Fruit fly (Drosophila melanogaster) whole organism, prepupa: ENCODE results near the gene Frl.
A peak's percentile ranks its signal among the peaks of the same experiment; 100 is the strongest.

ENCODE experiments used
- Blimp-1 ChIP-seq: fragments of 200-800 bp; sonication (Bioruptor generic); optimal IDR thresholded peaks from 3 replicates; lab custom pipeline; 2017; ENCODE audit warnings: missing biosample characterization, missing genetic modification characterization, mild to moderate bottlenecking, moderate library complexity, missing genetic modification reagents
- CG10669 ChIP-seq: fragments of 200-800 bp; sonication (Bioruptor generic); optimal IDR thresholded peaks from 3 replicates; lab custom pipeline; 2018; ENCODE audit warnings: missing biosample characterization, mild to moderate bottlenecking, missing genetic modification characterization, moderate library complexity
- CG15336 ChIP-seq: fragments of 200-800 bp; sonication (Bioruptor generic); IDR thresholded peaks from 2 replicates; pipeline ENCODE4 v1.3.6; 2022; ENCODE audit warnings: missing biosample characterization, missing genetic modification characterization
- CG16779 ChIP-seq: fragments of 200-800 bp; sonication (Bioruptor generic); optimal IDR thresholded peaks from 3 replicates; lab custom pipeline; 2017; ENCODE audit warnings: missing biosample characterization, mild to moderate bottlenecking, missing genetic modification characterization
- CG3032 ChIP-seq: fragments of 200-800 bp; optimal IDR thresholded peaks from 2 replicates; lab custom pipeline; 2019; ENCODE audit warnings: missing biosample characterization, mild to moderate bottlenecking, missing genetic modification characterization, moderate library complexity
- CG31627 ChIP-seq: fragments of 200-800 bp; sonication (Bioruptor generic); optimal IDR thresholded peaks from 3 replicates; lab custom pipeline; 2016; ENCODE audit warnings: missing biosample characterization, missing genetic modification characterization
- CG32006 ChIP-seq: fragments of 200-800 bp; sonication (Bioruptor generic); optimal IDR thresholded peaks from 3 replicates; lab custom pipeline; 2017; ENCODE audit warnings: missing biosample characterization, mild to moderate bottlenecking, missing genetic modification characterization
- CG34406 ChIP-seq: fragments of 200-800 bp; sonication (Bioruptor generic); optimal IDR thresholded peaks from 3 replicates; lab custom pipeline; 2016; ENCODE audit warnings: missing biosample characterization, missing genetic modification characterization
- CG4318 ChIP-seq: fragments of 200-800 bp; sonication (Bioruptor generic); optimal IDR thresholded peaks from 3 replicates; lab custom pipeline; 2017; ENCODE audit warnings: missing biosample characterization, mild to moderate bottlenecking, missing genetic modification characterization
- CG6163 ChIP-seq: fragments of 200-800 bp; sonication (Bioruptor generic); IDR thresholded peaks from 3 replicates; pipeline ENCODE4 v1.3.6; 2022; ENCODE audit warnings: missing biosample characterization, missing genetic modification characterization
- CG6276 ChIP-seq: fragments of 200-800 bp; sonication (Bioruptor generic); optimal IDR thresholded peaks from 2 replicates; lab custom pipeline; 2017; ENCODE audit warnings: missing biosample characterization, mild to moderate bottlenecking, missing genetic modification characterization
- CG8119 ChIP-seq: fragments of 200-800 bp; sonication (Bioruptor generic); IDR thresholded peaks from 3 replicates; pipeline ENCODE4 v1.3.6; 2022; ENCODE audit warnings: missing biosample characterization, missing genetic modification characterization
- CG8632 ChIP-seq: fragments of 200-800 bp; sonication (Bioruptor generic); optimal IDR thresholded peaks from 3 replicates; lab custom pipeline; 2016; ENCODE audit warnings: missing biosample characterization, missing genetic modification characterization
- CG9139 ChIP-seq: fragments of 200-800 bp; sonication (Bioruptor generic); optimal IDR thresholded peaks from 3 replicates; lab custom pipeline; 2017; ENCODE audit warnings: missing biosample characterization, mild to moderate bottlenecking, missing genetic modification characterization
- Eip78C ChIP-seq: fragments of 200-800 bp; sonication (Bioruptor generic); peaks from one replicate; lab custom pipeline; 2016; ENCODE audit warnings: missing biosample characterization, missing genetic modification characterization
- Ets21C ChIP-seq: fragments of 200-800 bp; sonication (Bioruptor generic); optimal IDR thresholded peaks from 3 replicates; lab custom pipeline; 2016; ENCODE audit warnings: missing biosample characterization, missing genetic modification characterization
- Ets96B ChIP-seq: fragments of 200-800 bp; optimal IDR thresholded peaks from 2 replicates; lab custom pipeline; 2019; ENCODE audit warnings: missing biosample characterization, mild to moderate bottlenecking, missing genetic modification characterization, moderate library complexity
- Gug ChIP-seq: fragments of 200-800 bp; sonication (Bioruptor generic); IDR thresholded peaks from 2 replicates; pipeline ENCODE4 v1.3.6; 2022; ENCODE audit warnings: missing biosample characterization, missing genetic modification characterization
- Hr38 ChIP-seq: sonication (Bioruptor generic); optimal IDR thresholded peaks from 2 replicates; lab custom pipeline; 2016; ENCODE audit warnings: missing biosample characterization, missing genetic modification characterization
- Hr39 ChIP-seq: fragments of 200-800 bp; sonication (Bioruptor generic); optimal IDR thresholded peaks from 2 replicates; lab custom pipeline; 2016; ENCODE audit warnings: missing biosample characterization, missing genetic modification characterization
- Lpt ChIP-seq: fragments of 200-800 bp; sonication (Bioruptor generic); optimal IDR thresholded peaks from 3 replicates; lab custom pipeline; 2016; ENCODE audit warnings: missing biosample characterization, missing genetic modification characterization
- Met ChIP-seq: fragments of 200-800 bp; sonication (Bioruptor generic); optimal IDR thresholded peaks from 3 replicates; lab custom pipeline; 2016; ENCODE audit warnings: missing biosample characterization, missing genetic modification characterization
- OdsH ChIP-seq: fragments of 200-800 bp; sonication (Bioruptor generic); optimal IDR thresholded peaks from 3 replicates; lab custom pipeline; 2016; ENCODE audit warnings: missing biosample characterization, missing genetic modification characterization
- Sox102F ChIP-seq: fragments of 200-800 bp; sonication (Bioruptor generic); optimal IDR thresholded peaks from 2 replicates; lab custom pipeline; 2016; ENCODE audit warnings: missing biosample characterization, mild to moderate bottlenecking, missing genetic modification characterization
- Sox14 ChIP-seq: fragments of 200-800 bp; sonication (Bioruptor generic); optimal IDR thresholded peaks from 3 replicates; lab custom pipeline; 2016; ENCODE audit warnings: missing biosample characterization, missing genetic modification characterization
- acj6 ChIP-seq: fragments of 200-800 bp; sonication (Bioruptor generic); optimal IDR thresholded peaks from 3 replicates; lab custom pipeline; 2016; ENCODE audit warnings: missing biosample characterization, missing genetic modification characterization
- cyc ChIP-seq: fragments of 200-800 bp; sonication (Bioruptor generic); optimal IDR thresholded peaks from 3 replicates; lab custom pipeline; 2016; ENCODE audit warnings: missing biosample characterization, missing genetic modification characterization
- dsx ChIP-seq: fragments of 200-800 bp; optimal IDR thresholded peaks from 3 replicates; lab custom pipeline; 2019; ENCODE audit warnings: missing biosample characterization, mild to moderate bottlenecking, missing genetic modification characterization, moderate library complexity; ENCODE audit not compliant: poor library complexity, severe bottlenecking
- eg ChIP-seq: fragments of 200-800 bp; sonication (Bioruptor generic); IDR thresholded peaks from 3 replicates; pipeline ENCODE4 v1.3.6; 2022; ENCODE audit warnings: missing biosample characterization, missing genetic modification characterization
- esn ChIP-seq: fragments of 200-800 bp; sonication (Bioruptor generic); optimal IDR thresholded peaks from 2 replicates; lab custom pipeline; 2016; ENCODE audit warnings: missing biosample characterization, mild to moderate bottlenecking, missing genetic modification characterization, moderate library complexity
- fd59A ChIP-seq: fragments of 200-800 bp; sonication (Bioruptor generic); optimal IDR thresholded peaks from 2 replicates; lab custom pipeline; 2017; ENCODE audit warnings: missing biosample characterization, mild to moderate bottlenecking, missing genetic modification characterization, missing genetic modification reagents
- lz ChIP-seq: fragments of 200-800 bp; sonication (Bioruptor generic); optimal IDR thresholded peaks from 3 replicates; lab custom pipeline; 2016; ENCODE audit warnings: missing biosample characterization, missing genetic modification characterization
- net ChIP-seq: fragments of 200-800 bp; sonication (Bioruptor generic); optimal IDR thresholded peaks from 3 replicates; lab custom pipeline; 2016; ENCODE audit warnings: missing biosample characterization, missing genetic modification characterization
- pdm3 ChIP-seq: fragments of 200-800 bp; sonication (Bioruptor generic); optimal IDR thresholded peaks from 3 replicates; lab custom pipeline; 2016; ENCODE audit warnings: missing biosample characterization, missing genetic modification characterization
- salr ChIP-seq, 2 experiments: fragments of 200-800 bp; sonication (Bioruptor generic); optimal IDR thresholded peaks; 3 replicates each; lab custom pipeline; 2016 to 2018; ENCODE audit warnings: missing biosample characterization in 2 of 2, missing genetic modification characterization in 2 of 2, mild to moderate bottlenecking in 1 of 2
- spab ChIP-seq: fragments of 200-800 bp; sonication (Bioruptor generic); optimal IDR thresholded peaks from 2 replicates; lab custom pipeline; 2017; ENCODE audit warnings: missing biosample characterization, mild to moderate bottlenecking, missing genetic modification characterization, missing genetic modification reagents
- svp ChIP-seq: fragments of 200-800 bp; sonication (Bioruptor generic); peaks from one replicate; lab custom pipeline; 2016; ENCODE audit warnings: missing biosample characterization, missing genetic modification characterization
- vri ChIP-seq: fragments of 200-800 bp; sonication (Bioruptor generic); optimal IDR thresholded peaks from 3 replicates; lab custom pipeline; 2016; ENCODE audit warnings: missing biosample characterization, mild to moderate bottlenecking, missing genetic modification characterization

Frl gene

DNA sequence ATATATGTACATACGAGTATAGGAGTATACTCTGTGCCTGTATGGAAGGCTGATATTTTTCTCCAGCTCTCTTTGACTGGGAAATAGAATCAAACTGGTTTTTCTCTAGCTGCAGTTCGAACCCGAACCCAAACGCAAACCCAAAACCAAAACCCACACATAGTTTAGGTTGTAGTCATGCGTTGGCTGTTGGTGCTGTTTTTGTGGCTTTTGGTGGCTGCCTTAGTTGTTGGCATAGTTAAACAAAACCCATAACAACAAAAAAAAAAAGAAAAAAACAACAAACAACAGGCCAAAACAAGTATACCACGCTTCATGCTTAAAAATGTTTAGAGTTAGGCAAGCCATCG, 11.0 kb downstream of the Frl start:
- TF ChIP-seq CG3032 (tag; lab: Kevin White, UChicago): no peak
- 0 out of 3 replicates have a peak, but pooled peaks have one; percentile 19 for TF ChIP-seq eg (GFP tag; lab: Robert Waterston, UW)

DNA sequence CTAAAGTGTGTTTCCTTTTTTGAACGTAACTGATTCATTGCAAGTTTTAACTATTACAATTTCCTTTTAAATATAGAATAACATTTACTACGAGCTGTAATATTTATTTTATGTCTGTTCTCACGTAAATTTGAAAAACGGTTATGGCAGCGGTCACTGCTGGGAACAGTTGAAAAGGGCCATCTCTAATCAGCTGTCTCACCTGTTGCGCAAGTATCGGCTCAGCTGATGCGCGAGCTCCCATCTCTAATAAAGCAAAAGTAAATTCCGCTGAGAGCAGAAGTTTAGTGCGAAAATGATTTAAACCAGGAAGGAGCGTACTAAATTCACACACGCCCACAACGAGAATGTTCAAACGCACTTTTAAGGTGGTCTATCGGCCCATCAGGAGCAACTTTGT, 18.6 kb downstream of the Frl start, which contains the start of gene Pex1:
Gene Pex1, plus strand, starts transcription at position 272 of the 400 bp plus-strand sequence.
- TF ChIP-seq esn (GFP tag; lab: Kevin White, UChicago) (peak; percentile 22), vri (peak; percentile 44), dsx (GFP tag; lab: Kevin White, UChicago) (no peak), CG6163 (no peak), CG34406 (no peak), Sox102F (GFP tag; lab: Kevin White, UChicago) (no peak), OdsH (no peak), CG3032 (tag; lab: Kevin White, UChicago) (peak; percentile 23), CG8119 (GFP tag; lab: Robert Waterston, UW) (no peak), salr (GFP tag; optimal IDR thresholded peaks at IDR 0.05; lab: Kevin White, UChicago) (no peak), Met (GFP tag; lab: Kevin White, UChicago) (peak; percentile 8), Lpt (GFP tag; lab: Kevin White, UChicago) (no peak), Ets96B (no peak), Sox14 (peak; percentile 17), Blimp-1 (GFP tag; lab: Kevin White, UChicago) (peak; percentile 38), svp (GFP tag; lab: Kevin White, UChicago) (peak; percentile 79), Eip78C (GFP tag; lab: Kevin White, UChicago) (peak; percentile 65)

DNA sequence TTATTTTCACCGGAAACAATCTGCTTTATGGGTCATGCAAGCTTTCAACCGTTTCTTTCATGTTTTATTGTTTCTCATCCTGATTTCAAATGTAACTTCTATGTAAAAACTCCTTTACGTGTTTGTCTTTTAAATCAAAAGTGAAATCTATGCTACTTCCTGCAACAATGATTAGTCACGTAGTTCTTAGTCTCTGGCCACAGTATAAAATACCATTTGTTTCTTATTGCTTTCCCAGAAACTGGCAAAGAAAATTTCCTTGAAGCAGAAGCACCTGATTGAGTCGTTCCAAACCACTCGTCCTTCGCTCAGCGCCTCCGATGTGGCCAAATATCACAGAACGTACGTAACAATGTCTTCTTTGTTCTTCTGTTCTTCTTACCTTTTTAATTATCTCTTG, 22.5 kb downstream of the Frl start, which contains the start of gene btl:
Gene btl, plus strand, starts transcription at position 301 of the 400 bp plus-strand sequence.
- no peak for TF ChIP-seq pdm3 (GFP tag; lab: Kevin White, UChicago)
- TF ChIP-seq, all 60 proteins: peak for 0

DNA sequence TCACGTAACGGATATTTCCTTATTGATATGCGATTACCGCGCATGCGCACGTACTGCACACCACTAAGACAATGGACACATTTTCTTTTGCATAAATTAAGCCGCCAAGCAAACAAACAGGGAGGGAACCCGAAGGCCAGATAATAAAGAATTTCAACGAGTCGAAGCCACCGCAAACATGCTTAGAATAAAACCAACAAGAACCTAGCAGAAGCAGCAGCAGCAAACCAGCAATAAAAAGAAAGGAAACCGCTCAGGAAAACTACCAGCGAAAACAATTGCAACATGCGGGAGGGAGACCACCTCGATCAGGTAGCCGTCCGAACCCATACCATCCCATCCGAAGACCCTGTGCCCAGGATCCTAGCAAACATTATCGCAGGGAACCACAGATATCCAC, 23.5 kb downstream of the Frl start:
- TF ChIP-seq OdsH (no peak), CG9139 (GFP tag; lab: Kevin White, UChicago) (no peak), eg (GFP tag; lab: Robert Waterston, UW) (no peak), Sox102F (GFP tag; lab: Kevin White, UChicago) (no peak), cyc (GFP tag; lab: Kevin White, UChicago) (no peak), CG34406 (no peak), CG31627 (GFP tag; lab: Kevin White, UChicago) (no peak), CG8119 (GFP tag; lab: Robert Waterston, UW) (no peak), Gug (GFP tag; lab: Robert Waterston, UW) (no peak), CG16779 (tag; lab: Kevin White, UChicago) (no peak), Hr39 (no peak), Met (GFP tag; lab: Kevin White, UChicago) (no peak)
- TF ChIP-seq, all 60 proteins: peak for 0

DNA sequence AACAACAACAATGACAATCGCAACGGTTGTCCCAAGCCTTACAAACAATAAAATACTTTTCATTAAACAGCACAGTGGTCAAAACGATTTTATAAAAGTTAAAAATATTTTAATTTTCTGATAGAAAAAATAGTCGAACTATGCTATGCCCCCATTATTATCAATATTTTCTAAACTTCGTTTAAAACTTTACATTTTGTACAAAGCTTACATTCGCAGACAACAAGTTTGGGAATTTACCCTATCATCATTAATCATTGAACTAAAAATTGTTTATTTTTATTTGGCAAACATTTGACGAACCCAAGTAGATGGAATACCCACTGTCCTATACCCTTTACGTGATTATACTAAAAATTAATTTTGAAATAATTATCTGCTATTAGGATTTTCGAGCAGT, 25.2 kb downstream of the Frl start:
- TF ChIP-seq Eip78C (GFP tag; lab: Kevin White, UChicago) (peak; percentile 58), fd59A (GFP tag; lab: Kevin White, UChicago) (no peak)

DNA sequence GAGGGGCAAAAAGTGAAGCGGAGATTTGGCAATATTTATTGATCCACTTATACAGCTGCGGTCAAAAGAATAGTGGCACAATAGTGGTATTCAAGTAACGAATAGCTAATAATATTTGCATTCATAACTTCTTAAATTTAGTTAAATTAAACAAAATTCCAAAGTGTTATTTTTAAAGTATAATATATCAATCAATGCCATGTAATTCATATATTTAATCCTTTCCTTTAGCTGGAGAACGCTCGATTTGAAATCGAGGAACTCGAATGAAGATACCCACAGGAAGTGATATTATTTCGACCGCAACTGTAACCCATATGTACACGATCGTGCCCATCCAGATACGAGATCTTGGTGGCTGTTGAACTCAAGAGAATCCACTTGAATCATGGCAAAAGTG, 26.2 kb downstream of the Frl start:
- TF ChIP-seq Ets96B: no peak
- TF ChIP-seq lz: peak; percentile 14
- peak; percentile 81 for TF ChIP-seq svp (GFP tag; lab: Kevin White, UChicago)
- peak; percentile 38 for TF ChIP-seq esn (GFP tag; lab: Kevin White, UChicago)
- TF ChIP-seq Eip78C (GFP tag; lab: Kevin White, UChicago): peak; percentile 71
- peak; percentile 11 for TF ChIP-seq Met (GFP tag; lab: Kevin White, UChicago)
- TF ChIP-seq acj6: peak; percentile 0
- TF ChIP-seq CG4318 (GFP tag; lab: Kevin White, UChicago): no peak

DNA sequence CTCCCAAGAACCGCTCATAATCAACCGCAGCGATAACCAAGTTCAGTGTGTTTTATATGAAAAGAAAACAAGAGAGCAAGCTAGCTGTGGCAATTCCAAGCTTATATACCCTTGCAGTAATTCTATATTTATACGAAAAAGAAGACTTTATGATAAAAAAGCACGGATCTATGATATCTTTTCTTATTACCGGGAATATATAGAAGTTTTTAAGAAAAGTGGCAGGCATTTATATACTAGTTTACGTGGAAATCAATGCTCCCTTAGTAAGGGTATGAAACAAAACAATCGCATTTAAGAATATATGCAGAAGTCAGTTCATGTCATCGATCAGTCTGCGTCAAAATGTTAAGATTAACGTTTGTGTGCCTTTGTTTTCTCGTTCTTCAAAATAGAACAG, 30.3 kb downstream of the Frl start, which contains the start of gene CG8100:
Gene CG8100, plus strand, starts transcription at position 333 of the 400 bp plus-strand sequence.
- peak; percentile 77 for TF ChIP-seq Sox102F (GFP tag; lab: Kevin White, UChicago)
- peak; percentile 4 for TF ChIP-seq CG4318 (GFP tag; lab: Kevin White, UChicago)
- no peak; the same call in 2 of the 3 replicates for TF ChIP-seq eg (GFP tag; lab: Robert Waterston, UW)
- TF ChIP-seq CG31627 (GFP tag; lab: Kevin White, UChicago): peak; percentile 55
- TF ChIP-seq net: peak; percentile 29
- peak; percentile 39 for TF ChIP-seq CG34406
- TF ChIP-seq CG10669 (GFP tag; lab: Kevin White, UChicago): peak; percentile 70
- peak; percentile 14 for TF ChIP-seq Blimp-1 (GFP tag; lab: Kevin White, UChicago)
- no peak for TF ChIP-seq Hr38 (GFP tag; lab: Kevin White, UChicago)
- peak; percentile 52 for TF ChIP-seq spab
- TF ChIP-seq Ets21C (GFP tag; lab: Kevin White, UChicago): peak; percentile 35
- peak; percentile 37 for TF ChIP-seq CG8632 (GFP tag; lab: Kevin White, UChicago)
- TF ChIP-seq CG15336 (GFP tag; lab: Robert Waterston, UW): no peak; the same call in none of the 2 replicates
- TF ChIP-seq cyc (GFP tag; lab: Kevin White, UChicago): peak; percentile 78
- TF ChIP-seq Eip78C (GFP tag; lab: Kevin White, UChicago): peak; percentile 88
- TF ChIP-seq CG6276 (GFP tag; lab: Kevin White, UChicago): peak; percentile 66
- peak; percentile 72 for TF ChIP-seq CG32006
